Fruit fly (Drosophila melanogaster) whole organism, wandering third instar larva: Measurements from ENCODE around the gene endos.

Experiments used
- Abd-B ChIP-seq: fragments of >200 bp; optimal IDR thresholded peaks from 2 replicates; lab custom pipeline; 2017; ENCODE audit warnings: missing biosample characterization, missing genetic modification characterization
- CG32264 ChIP-seq: fragments of 200-800 bp; sonication (Bioruptor generic); optimal IDR thresholded peaks from 2 replicates; lab custom pipeline; 2016; ENCODE audit warnings: missing biosample characterization, missing genetic modification characterization
- Dfd ChIP-seq: fragments of >200 bp; optimal IDR thresholded peaks from 2 replicates; lab custom pipeline; 2017; ENCODE audit warnings: missing biosample characterization, missing genetic modification characterization
- Dif ChIP-seq: fragments of 200-275, 200-300 bp; sonication (Bioruptor generic); optimal IDR thresholded peaks from 2 replicates; lab custom pipeline; 2018; ENCODE audit warnings: missing biosample characterization, missing genetic modification characterization; ENCODE audit not compliant: partially characterized antibody
- GATAd ChIP-seq: sonication (Bioruptor generic); optimal IDR thresholded peaks from 2 replicates; lab custom pipeline; 2016; ENCODE audit warnings: missing biosample characterization, missing genetic modification characterization
- Mio ChIP-seq: sonication (Bioruptor generic); optimal IDR thresholded peaks from 2 replicates; lab custom pipeline; 2016; ENCODE audit warnings: missing biosample characterization, missing genetic modification characterization
- Rel ChIP-seq, 2 experiments: fragments of 200-800 bp; sonication (Bioruptor generic) in 1 of 2; optimal IDR thresholded peaks; 2 replicates in 1 of 2; 3 replicates in 1 of 2; lab custom pipeline; 2016 to 2019; ENCODE audit warnings: mild to moderate bottlenecking in 2 of 2, missing biosample characterization in 2 of 2, missing genetic modification characterization in 2 of 2, moderate library complexity in 1 of 2
- Vsx2 ChIP-seq: fragments of 200-300, 225-300 bp; sonication (Bioruptor generic); optimal IDR thresholded peaks from 2 replicates; lab custom pipeline; 2018; ENCODE audit warnings: missing biosample characterization, missing genetic modification characterization; ENCODE audit not compliant: partially characterized antibody
- br ChIP-seq: fragments of 200-800 bp; sonication (Bioruptor generic); optimal IDR thresholded peaks from 2 replicates; lab custom pipeline; 2016; ENCODE audit warnings: missing biosample characterization, missing genetic modification characterization
- dsf ChIP-seq: sonication (Bioruptor generic); optimal IDR thresholded peaks from 2 replicates; lab custom pipeline; 2016; ENCODE audit warnings: missing biosample characterization, missing genetic modification characterization, borderline replicate concordance
- fru ChIP-seq: fragments of 200-800 bp; sonication (Bioruptor generic); optimal IDR thresholded peaks from 3 replicates; lab custom pipeline; 2016; ENCODE audit warnings: missing biosample characterization, mild to moderate bottlenecking, missing genetic modification characterization
- lola ChIP-seq: fragments of >200 bp; optimal IDR thresholded peaks from 2 replicates; lab custom pipeline; 2017; ENCODE audit warnings: missing biosample characterization, missing genetic modification characterization
- pan ChIP-seq: fragments of >200 bp; optimal IDR thresholded peaks from 2 replicates; lab custom pipeline; 2017
- sage ChIP-seq: fragments of 200-800 bp; sonication (Bioruptor generic); optimal IDR thresholded peaks from 2 replicates; lab custom pipeline; 2016; ENCODE audit warnings: missing biosample characterization, mild to moderate bottlenecking, missing genetic modification characterization

dm6 chr3L:14025736-14026135 lies 5.8 kb downstream of the endos start:
- TF ChIP-seq CG32264 (no peak), pan (lab: Kevin White, UChicago) (no peak), Dif (GFP tag; lab: Kevin White, UChicago) (no peak), fru (GFP tag; lab: Kevin White, UChicago) (no peak), lola (GFP tag; lab: Kevin White, UChicago) (no peak), sage (GFP tag; lab: Kevin White, UChicago) (no peak), Vsx2 (GFP tag; lab: Kevin White, UChicago) (no peak), Mio (GFP tag; lab: Kevin White, UChicago) (no peak), Dfd (GFP tag; lab: Kevin White, UChicago) (peak; percentile 93), dsf (no peak), GATAd (no peak), br (GFP tag; lab: Kevin White, UChicago) (no peak), Abd-B (GFP tag; lab: Kevin White, UChicago) (no peak), Rel (GFP tag; optimal IDR thresholded peaks at IDR 0.05; lab: Kevin White, UChicago) (no peak), Rel (tag; optimal IDR thresholded peaks at IDR 0.05; lab: Kevin White, UChicago) (no peak)
